Worm (Caenorhabditis elegans): ENCODE measurements around the gene ivph-3.
A peak's percentile ranks its signal among the peaks of the same experiment; 100 is the strongest.

ivph-3 gene

ce11 chrIV:3069619-3070260, 16.2 kb downstream of the ivph-3 start, which contains the start of gene cpg-9:
cpg-9 (minus strand) TSS chrIV:3070210.
- TF ChIP-seq nhr-12 (tag; optimal IDR thresholded peaks at IDR 0.05): no peak
- peak; percentile 76 for TF ChIP-seq lin-39 (tag; optimal IDR thresholded peaks at IDR 0.05)

ce11 chrIV:3071997-3072396, 18.5 kb downstream of the ivph-3 start, which contains the start of gene Y67D8C.2:
Y67D8C.2 (plus strand) TSS chrIV:3072297.
- TF ChIP-seq mml-1 (tag; optimal IDR thresholded peaks at IDR 0.05) (no peak), nhr-28 (tag; optimal IDR thresholded peaks at IDR 0.05) (no peak), pha-4 (tag; optimal IDR thresholded peaks at IDR 0.05) (no peak), ztf-11 (tag; optimal IDR thresholded peaks at IDR 0.05) (no peak), daf-12 (tag; optimal IDR thresholded peaks at IDR 0.05) (no peak), snpc-4 (tag; optimal IDR thresholded peaks at IDR 0.05) (no peak), ceh-16 (tag; optimal IDR thresholded peaks at IDR 0.05) (no peak), ama-1 (optimal IDR thresholded peaks at IDR 0.05) (no peak), eor-1 (tag; optimal IDR thresholded peaks at IDR 0.05) (no peak), unc-39 (tag; optimal IDR thresholded peaks at IDR 0.05) (no peak), ceh-82 (tag; optimal IDR thresholded peaks at IDR 0.05) (no peak), ztf-4 (tag; optimal IDR thresholded peaks at IDR 0.05) (no peak), nhr-43 (tag; optimal IDR thresholded peaks at IDR 0.05; ENCODE audit: poor library complexity, severe bottlenecking) (no peak), aly-2 (tag; optimal IDR thresholded peaks at IDR 0.05) (no peak), lin-15B (tag; optimal IDR thresholded peaks at IDR 0.05) (no peak), zag-1 (tag; optimal IDR thresholded peaks at IDR 0.05) (no peak), mdl-1 (tag; optimal IDR thresholded peaks at IDR 0.05) (no peak), tbx-2 (tag; optimal IDR thresholded peaks at IDR 0.05) (no peak)

- TF ChIP-seq lin-15B (tag; optimal IDR thresholded peaks at IDR 0.05): no peak
Measured at ce11 chrIV:3076207-3076606, 22.7 kb downstream of the ivph-3 start, which contains the start of gene Y67D8C.22. Y67D8C.22 (minus strand) TSS chrIV:3076307.

- TF ChIP-seq ztf-4 (tag; optimal IDR thresholded peaks at IDR 0.05) (no peak), fos-1 (tag; optimal IDR thresholded peaks at IDR 0.05) (no peak), eor-1 (tag; optimal IDR thresholded peaks at IDR 0.05) (no peak), nhr-237 (tag; optimal IDR thresholded peaks at IDR 0.05) (no peak), mdl-1 (tag; optimal IDR thresholded peaks at IDR 0.05) (no peak), nhr-77 (tag; optimal IDR thresholded peaks at IDR 0.05) (no peak), elt-1 (tag; optimal IDR thresholded peaks at IDR 0.05) (no peak), ceh-82 (tag; optimal IDR thresholded peaks at IDR 0.05) (no peak), fkh-10 (GFP tag; optimal IDR thresholded peaks at IDR 0.05) (no peak), pqm-1 (tag; optimal IDR thresholded peaks at IDR 0.05) (no peak), hmg-11 (tag; optimal IDR thresholded peaks at IDR 0.05) (no peak), nhr-43 (tag; optimal IDR thresholded peaks at IDR 0.05; ENCODE audit: poor library complexity, severe bottlenecking) (no peak), jun-1 (tag; optimal IDR thresholded peaks at IDR 0.05) (no peak), pha-4 (tag; optimal IDR thresholded peaks at IDR 0.05) (no peak)
Measured at ce11 chrIV:3076802-3077201, 23.3 kb downstream of the ivph-3 start.

ce11 chrIV:3086825-3087224, 33.3 kb downstream of the ivph-3 start, which contains the start of gene Y67D8C.9:
Y67D8C.9 (minus strand) TSS chrIV:3086925.
- TF ChIP-seq lsy-12 (tag; optimal IDR thresholded peaks at IDR 0.05): no peak
- TF ChIP-seq skn-1 (tag; optimal IDR thresholded peaks at IDR 0.05): no peak
- no peak for TF ChIP-seq nhr-77 (tag; optimal IDR thresholded peaks at IDR 0.05)
- no peak for TF ChIP-seq pha-4 (tag; optimal IDR thresholded peaks at IDR 0.05)
- no peak for TF ChIP-seq ztf-4 (tag; optimal IDR thresholded peaks at IDR 0.05)
- no peak for TF ChIP-seq sea-2 (GFP tag; optimal IDR thresholded peaks at IDR 0.05)
- TF ChIP-seq ceh-28 (tag; optimal IDR thresholded peaks at IDR 0.05): no peak
- TF ChIP-seq egl-5 (tag; optimal IDR thresholded peaks at IDR 0.05): no peak
- TF ChIP-seq pqm-1 (tag; optimal IDR thresholded peaks at IDR 0.05): no peak
- TF ChIP-seq unc-62 (GFP tag; optimal IDR thresholded peaks at IDR 0.05): no peak
- TF ChIP-seq ZK546.5 (tag; optimal IDR thresholded peaks at IDR 0.05): no peak
- TF ChIP-seq mml-1 (tag; optimal IDR thresholded peaks at IDR 0.05): no peak
- no peak for TF ChIP-seq fkh-10 (GFP tag; optimal IDR thresholded peaks at IDR 0.05)
- no peak for TF ChIP-seq mdl-1 (tag; optimal IDR thresholded peaks at IDR 0.05)
- TF ChIP-seq daf-12 (tag; optimal IDR thresholded peaks at IDR 0.05): no peak
- TF ChIP-seq nhr-25 (tag; optimal IDR thresholded peaks at IDR 0.05): no peak
- TF ChIP-seq aly-2 (tag; optimal IDR thresholded peaks at IDR 0.05): no peak

Data from whole organism, L3 larva.